Worm (Caenorhabditis elegans) whole organism, L4 larva: ENCODE measurements around the gene grd-11.

Experiments used
- F26F4.8 ChIP-seq: fragments of 200-800 bp; sonication (Bioruptor generic); conservative IDR thresholded peaks from 2 replicates; pipeline ENCODE4 v1.3.6; 2022; ENCODE audit warnings: missing genetic modification characterization, missing compliant biosample characterization
- lin-13 ChIP-seq: fragments of 150-350 bp; optimal IDR thresholded peaks from 2 replicates; lab custom pipeline; 2014; ENCODE audit warnings: missing biosample characterization, missing genetic modification reagents, missing genetic modification characterization
- lin-39 ChIP-seq: fragments of 150-350 bp; optimal IDR thresholded peaks from 2 replicates; lab custom pipeline; 2014; ENCODE audit warnings: missing biosample characterization, missing genetic modification reagents, missing genetic modification characterization
- nhr-11 ChIP-seq: fragments of 150-350 bp; optimal IDR thresholded peaks from 2 replicates; lab custom pipeline; 2014; ENCODE audit warnings: missing biosample characterization, missing genetic modification characterization
- nhr-77 ChIP-seq: fragments of 150-350 bp; optimal IDR thresholded peaks from 2 replicates; lab custom pipeline; 2014; ENCODE audit warnings: missing biosample characterization, missing genetic modification characterization
- php-3 ChIP-seq: fragments of 200-800 bp; sonication (Bioruptor generic); IDR thresholded peaks from 2 replicates; pipeline ENCODE4 v1.3.6; 2022; ENCODE audit warnings: missing genetic modification reagents, missing genetic modification characterization, missing compliant biosample characterization
- skn-1 ChIP-seq: fragments of 150-350 bp; optimal IDR thresholded peaks from 2 replicates; lab custom pipeline; 2014; ENCODE audit warnings: missing biosample characterization, missing genetic modification characterization

DNA sequence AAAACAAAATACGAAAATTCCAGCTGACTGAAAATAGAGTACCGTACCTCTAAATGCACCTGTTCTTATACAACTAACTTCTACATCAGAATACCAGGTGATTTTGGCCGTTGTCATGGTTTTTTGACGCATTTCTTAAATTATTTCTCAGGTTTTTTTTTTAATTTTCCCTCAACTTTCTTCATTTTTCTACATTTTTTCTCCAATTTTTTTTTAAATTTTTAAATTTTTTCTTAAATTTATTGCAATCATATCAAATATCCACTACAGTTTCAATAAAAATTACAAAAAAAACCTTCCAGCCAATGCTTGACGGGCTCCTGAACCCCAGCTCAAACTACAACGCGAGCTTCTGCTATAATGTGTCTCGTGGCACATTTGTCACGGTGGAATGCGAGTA, 5.4 kb upstream of the grd-11 start, which contains the start of gene K02E2.1:
- no peak for TF ChIP-seq F26F4.8 (GFP tag; lab: Robert Waterston, UW)
- TF ChIP-seq nhr-77 (tag; lab: Kevin White, UChicago) = no peak
- TF ChIP-seq lin-39 (tag; lab: Kevin White, UChicago) = no peak
- no peak for TF ChIP-seq skn-1 (tag; lab: Kevin White, UChicago)
- TF ChIP-seq php-3 (GFP tag; lab: Robert Waterston, UW) = no peak
- TF ChIP-seq lin-13 = no peak
- no peak for TF ChIP-seq nhr-11 (tag; lab: Kevin White, UChicago)
